Worm (Caenorhabditis elegans) whole organism, L4 larva: Measurements from ENCODE around the gene srz-54.

ENCODE experiments used
- D1046.2 ChIP-seq: fragments of 200-800 bp; sonication (Bioruptor generic); IDR thresholded peaks from 2 replicates; pipeline ENCODE4 v1.3.6; 2022; ENCODE audit warnings: missing genetic modification characterization, missing compliant biosample characterization
- F26F4.8 ChIP-seq: fragments of 200-800 bp; sonication (Bioruptor generic); conservative IDR thresholded peaks from 2 replicates; pipeline ENCODE4 v1.3.6; 2022; ENCODE audit warnings: missing genetic modification characterization, missing compliant biosample characterization
- R02D3.7 ChIP-seq: fragments of 150-350 bp; sonication (generic microtip); optimal IDR thresholded peaks from 3 replicates; lab custom pipeline; 2014; ENCODE audit warnings: missing biosample characterization, missing genetic modification characterization
- Y48G9A.11 ChIP-seq: fragments of 200-800 bp; sonication (Bioruptor generic); IDR thresholded peaks from 2 replicates; pipeline ENCODE4 v1.3.6; 2022; ENCODE audit warnings: missing genetic modification reagents, missing genetic modification characterization, missing compliant biosample characterization
- ZK337.2 ChIP-seq: fragments of 200-800 bp; sonication (Bioruptor generic); IDR thresholded peaks from 2 replicates; pipeline ENCODE4 v1.3.6; 2022; ENCODE audit warnings: missing genetic modification reagents, missing genetic modification characterization, missing compliant biosample characterization
- ZK546.5 ChIP-seq, 2 experiments: sonication (generic microtip); optimal IDR thresholded peaks; 2 replicates each; lab custom pipeline; 2017; ENCODE audit warnings: missing biosample characterization in 2 of 2, missing genetic modification characterization in 2 of 2
- aly-2 ChIP-seq: sonication (generic microtip); optimal IDR thresholded peaks from 2 replicates; lab custom pipeline; 2018; ENCODE audit warnings: missing biosample characterization, missing genetic modification characterization
- ama-1 ChIP-seq: fragments of 150-350 bp; optimal IDR thresholded peaks from 2 replicates; lab custom pipeline; 2014; ENCODE audit warnings: inconsistent platforms, mixed read lengths
- arid-1 ChIP-seq: fragments of 200-800 bp; sonication (Bioruptor generic); conservative IDR thresholded peaks from 2 replicates; pipeline ENCODE4 v1.3.6; 2022; ENCODE audit warnings: missing genetic modification reagents, missing genetic modification characterization, missing compliant biosample characterization
- attf-4 ChIP-seq: sonication (generic microtip); optimal IDR thresholded peaks from 3 replicates; lab custom pipeline; 2017; ENCODE audit warnings: missing biosample characterization, missing genetic modification characterization
- ceh-82 ChIP-seq: sonication (generic microtip); optimal IDR thresholded peaks from 2 replicates; lab custom pipeline; 2017; ENCODE audit warnings: missing biosample characterization, missing genetic modification characterization
- ctbp-1 ChIP-seq: fragments of 200-800 bp; sonication (Bioruptor generic); IDR thresholded peaks from 2 replicates; pipeline ENCODE4 v1.3.6; 2022; ENCODE audit warnings: missing genetic modification reagents, missing genetic modification characterization, missing compliant biosample characterization
- daf-19 ChIP-seq: fragments of 200-800 bp; sonication (Bioruptor generic); conservative IDR thresholded peaks from 2 replicates; pipeline ENCODE4 v1.3.6; 2022; ENCODE audit warnings: missing genetic modification characterization, missing compliant biosample characterization
- dmd-8 ChIP-seq: fragments of 200-800 bp; sonication (Bioruptor generic); IDR thresholded peaks from 2 replicates; pipeline ENCODE4 v1.3.6; 2022; ENCODE audit warnings: missing genetic modification characterization, missing compliant biosample characterization
- dmd-9 ChIP-seq: fragments of 200-800 bp; sonication (Bioruptor generic); IDR thresholded peaks from 2 replicates; pipeline ENCODE4 v1.3.6; 2022; ENCODE audit warnings: missing genetic modification reagents, missing genetic modification characterization, missing compliant biosample characterization
- egl-43 ChIP-seq: fragments of 200-800 bp; sonication (Bioruptor generic); IDR thresholded peaks from 2 replicates; pipeline ENCODE4 v1.3.6; 2022; ENCODE audit warnings: missing genetic modification reagents, missing genetic modification characterization, missing compliant biosample characterization
- fkh-10 ChIP-seq: fragments of 150-350 bp; optimal IDR thresholded peaks from 2 replicates; lab custom pipeline; 2014; ENCODE audit warnings: missing biosample characterization, missing genetic modification reagents, missing genetic modification characterization
- fos-1 ChIP-seq: fragments of 150-350 bp; optimal IDR thresholded peaks from 2 replicates; lab custom pipeline; 2014; ENCODE audit warnings: missing biosample characterization, missing genetic modification characterization
- gei-8 ChIP-seq: fragments of 200-800 bp; sonication (Bioruptor generic); optimal IDR thresholded peaks from 2 replicates; lab custom pipeline; 2018; ENCODE audit warnings: mild to moderate bottlenecking, missing genetic modification characterization, missing compliant biosample characterization
- hif-1 ChIP-seq, 2 experiments: sonication (generic microtip); optimal IDR thresholded peaks; 2 replicates each; lab custom pipeline; 2016 to 2017; ENCODE audit warnings: missing compliant biosample characterization in 2 of 2, missing genetic modification characterization in 2 of 2, missing genetic modification reagents in 2 of 2, missing genotype in 2 of 2, mild to moderate bottlenecking in 1 of 2
- hlh-11 ChIP-seq: fragments of 200-800 bp; sonication (Bioruptor generic); optimal IDR thresholded peaks from 2 replicates; lab custom pipeline; 2018; ENCODE audit warnings: mild to moderate bottlenecking, missing genetic modification characterization, missing compliant biosample characterization
- lin-13 ChIP-seq: fragments of 150-350 bp; optimal IDR thresholded peaks from 2 replicates; lab custom pipeline; 2014; ENCODE audit warnings: missing biosample characterization, missing genetic modification reagents, missing genetic modification characterization
- mdl-1 ChIP-seq, 2 experiments: fragments of 150-350 bp in 1 of 2; sonication (generic microtip) in 1 of 2; optimal IDR thresholded peaks; 2 replicates each; lab custom pipeline; 2014 to 2017; ENCODE audit warnings: missing biosample characterization in 2 of 2, missing genetic modification characterization in 2 of 2
- mep-1 ChIP-seq: fragments of 150-350 bp; sonication (generic microtip); optimal IDR thresholded peaks from 3 replicates; lab custom pipeline; 2014; ENCODE audit warnings: missing biosample characterization, missing genetic modification characterization
- mes-2 ChIP-seq: sonication (generic microtip); optimal IDR thresholded peaks from 2 replicates; lab custom pipeline; 2016; ENCODE audit warnings: missing genotype, mild to moderate bottlenecking, missing genetic modification characterization, missing compliant biosample characterization; ENCODE audit not compliant: poor library complexity, severe bottlenecking
- mxl-2 ChIP-seq: fragments of 200-800 bp; sonication (Bioruptor generic); conservative IDR thresholded peaks from 2 replicates; pipeline ENCODE4 v1.3.6; 2022; ENCODE audit warnings: missing genetic modification reagents, missing genetic modification characterization, missing compliant biosample characterization
- nhr-10 ChIP-seq: fragments of 150-350 bp; optimal IDR thresholded peaks from 2 replicates; lab custom pipeline; 2014; ENCODE audit warnings: missing biosample characterization, missing genetic modification characterization
- nhr-11 ChIP-seq: fragments of 150-350 bp; optimal IDR thresholded peaks from 2 replicates; lab custom pipeline; 2014; ENCODE audit warnings: missing biosample characterization, missing genetic modification characterization
- nhr-41 ChIP-seq: fragments of 200-800 bp; sonication (Bioruptor generic); IDR thresholded peaks from 2 replicates; pipeline ENCODE4 v1.3.6; 2022; ENCODE audit warnings: missing genetic modification reagents, missing genetic modification characterization, missing compliant biosample characterization
- nhr-48 ChIP-seq: sonication (generic microtip); optimal IDR thresholded peaks from 2 replicates; lab custom pipeline; 2016; ENCODE audit warnings: mild to moderate bottlenecking, missing genetic modification characterization, missing compliant biosample characterization
- nhr-6 ChIP-seq: fragments of 150-350 bp; optimal IDR thresholded peaks from 2 replicates; lab custom pipeline; 2014; ENCODE audit warnings: missing biosample characterization, missing genetic modification characterization
- nhr-77 ChIP-seq: fragments of 150-350 bp; optimal IDR thresholded peaks from 2 replicates; lab custom pipeline; 2014; ENCODE audit warnings: missing biosample characterization, missing genetic modification characterization
- pha-4 ChIP-seq, 2 experiments: fragments of 150-350 bp in 1 of 2; fragments of 200-800 bp in 1 of 2; sonication (Bioruptor generic) in 1 of 2; IDR thresholded peaks in 1 of 2; optimal IDR thresholded peaks in 1 of 2; 2 replicates each; pipeline versions ENCODE4 v1.3.6 to Lab custom; 2014 to 2022; ENCODE audit warnings: missing genetic modification characterization in 2 of 2, missing genetic modification reagents in 2 of 2, missing biosample characterization in 1 of 2, missing compliant biosample characterization in 1 of 2
- rbr-2 ChIP-seq: sonication (generic microtip); optimal IDR thresholded peaks from 2 replicates; lab custom pipeline; 2016; ENCODE audit warnings: missing genotype, missing genetic modification characterization, missing compliant biosample characterization
- saeg-2 ChIP-seq: fragments of 200-800 bp; sonication (Bioruptor generic); IDR thresholded peaks from 2 replicates; pipeline ENCODE4 v1.3.6; 2022; ENCODE audit warnings: missing genetic modification reagents, missing genetic modification characterization, missing compliant biosample characterization
- skn-1 ChIP-seq: fragments of 150-350 bp; optimal IDR thresholded peaks from 2 replicates; lab custom pipeline; 2014; ENCODE audit warnings: missing biosample characterization, missing genetic modification characterization
- snpc-4 ChIP-seq: fragments of 150-350 bp; optimal IDR thresholded peaks from 2 replicates; lab custom pipeline; 2014; ENCODE audit warnings: missing biosample characterization, missing genetic modification characterization
- unc-39 ChIP-seq: sonication (generic microtip); optimal IDR thresholded peaks from 2 replicates; lab custom pipeline; 2017; ENCODE audit warnings: missing biosample characterization, missing genetic modification characterization
- zag-1 ChIP-seq: fragments of 150-350 bp; optimal IDR thresholded peaks from 2 replicates; lab custom pipeline; 2014; ENCODE audit warnings: missing biosample characterization, missing genetic modification characterization
- zfp-2 ChIP-seq: sonication (generic microtip); optimal IDR thresholded peaks from 2 replicates; lab custom pipeline; 2016; ENCODE audit warnings: mild to moderate bottlenecking, missing genetic modification characterization, missing compliant biosample characterization
- zfp-3 ChIP-seq: fragments of 200-800 bp; sonication (Bioruptor generic); conservative IDR thresholded peaks from 2 replicates; pipeline ENCODE4 v1.3.6; 2022; ENCODE audit warnings: missing genetic modification reagents, missing genetic modification characterization, missing compliant biosample characterization
- ztf-11 ChIP-seq: fragments of 150-350 bp; optimal IDR thresholded peaks from 2 replicates; lab custom pipeline; 2014; ENCODE audit warnings: missing biosample characterization, missing genetic modification characterization

Gene srz-54

DNA sequence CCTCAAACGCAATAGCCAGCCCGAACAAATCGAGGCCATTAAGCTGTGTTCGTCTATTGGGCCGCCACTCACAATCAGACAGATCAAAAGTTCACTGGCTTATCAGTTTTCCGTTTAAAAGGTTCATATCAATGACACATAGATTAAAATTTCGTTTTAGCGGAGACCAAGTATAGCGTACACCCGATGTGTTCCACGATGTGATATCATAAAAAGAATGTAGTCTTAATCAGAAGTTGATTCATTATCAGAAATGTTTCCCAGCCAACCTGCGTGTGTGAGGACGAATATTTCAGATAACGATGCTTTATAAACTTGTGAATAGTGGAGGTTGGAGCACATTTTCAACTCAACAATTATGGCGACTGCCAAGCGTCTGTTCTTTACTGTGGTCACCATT, 33.6 kb downstream of the srz-54 start, which contains the start of gene clc-13 (continued):
- peak; percentile 22 for TF ChIP-seq hlh-11 (tag; lab: Kevin White, UChicago)

DNA sequence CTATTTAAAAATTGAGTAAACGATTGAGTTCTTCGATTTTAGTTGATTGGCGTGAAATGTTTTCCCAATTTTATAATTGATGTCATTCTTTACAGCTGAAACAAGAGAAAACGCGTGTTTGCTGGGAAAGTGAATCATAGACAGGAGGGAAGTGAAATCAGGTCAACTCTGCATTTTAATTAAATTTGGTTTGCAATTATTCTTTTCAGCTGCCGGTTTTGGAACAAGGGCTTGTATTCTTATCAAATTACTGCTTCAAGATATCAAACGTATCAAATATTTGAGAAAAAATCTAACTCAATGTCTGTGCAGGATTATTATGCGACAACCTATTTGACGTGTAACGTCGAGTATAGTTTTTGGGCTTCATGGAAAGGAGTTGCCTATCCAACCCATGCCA, 36.3 kb downstream of the srz-54 start, which contains the start of gene srh-97:
srh-97 (plus strand) TSS at position 301 of the 400 bp plus-strand sequence.
- TF ChIP-seq rbr-2 (tag; lab: Kevin White, UChicago) (no peak), R02D3.7 (tag; lab: Kevin White, UChicago) (no peak), nhr-41 (no peak), mdl-1 (tag; optimal IDR thresholded peaks at IDR 0.05; lab: Kevin White, UChicago) (no peak), aly-2 (tag; lab: Kevin White, UChicago) (no peak), arid-1 (GFP tag; lab: Robert Waterston, UW) (no peak), ztf-11 (no peak), fos-1 (tag; lab: Kevin White, UChicago) (no peak), saeg-2 (GFP tag; lab: Robert Waterston, UW) (no peak), nhr-48 (tag; lab: Kevin White, UChicago) (no peak), ceh-82 (tag; lab: Kevin White, UChicago) (no peak), mes-2 (tag; lab: Kevin White, UChicago) (no peak), mep-1 (no peak), skn-1 (tag; lab: Kevin White, UChicago) (no peak), ctbp-1 (GFP tag; lab: Robert Waterston, UW) (no peak), unc-39 (tag; lab: Kevin White, UChicago) (no peak)

DNA sequence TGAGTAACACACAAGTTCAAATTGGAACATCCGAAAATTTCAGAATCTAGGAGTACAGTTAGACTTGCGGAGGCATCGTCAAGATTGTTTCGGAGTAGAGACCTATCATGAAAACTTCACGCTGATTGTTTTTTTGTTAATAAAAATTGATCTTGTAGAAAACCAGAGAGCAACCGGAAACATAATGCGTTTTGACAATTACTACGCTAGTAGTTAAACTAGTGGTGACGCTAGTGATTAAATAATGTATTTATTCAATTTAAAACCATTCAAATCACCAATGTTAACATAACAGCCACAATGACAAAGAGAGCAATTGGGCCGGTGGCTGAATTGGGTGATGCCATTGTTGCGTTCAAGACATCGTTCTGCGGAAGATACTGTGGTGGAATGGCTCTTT, 39.2 kb downstream of the srz-54 start, which contains the start of gene F49H6.17:
F49H6.17 (plus strand) TSS at position 301 of the 400 bp plus-strand sequence.
- TF ChIP-seq gei-8 (GFP tag; lab: Kevin White, UChicago) (no peak), mxl-2 (GFP tag; lab: Robert Waterston, UW) (no peak), arid-1 (GFP tag; lab: Robert Waterston, UW) (no peak), dmd-8 (GFP tag; lab: Robert Waterston, UW) (no peak), ZK546.5 (tag; optimal IDR thresholded peaks at IDR 0.05; lab: Kevin White, UChicago) (no peak), nhr-11 (no peak), fkh-10 (no peak), pha-4 (GFP tag; IDR thresholded peaks at IDR 0.05; lab: Robert Waterston, UW) (no peak), pha-4 (tag; optimal IDR thresholded peaks at IDR 0.05; lab: Kevin White, UChicago) (no peak), zfp-2 (tag; lab: Kevin White, UChicago) (no peak), snpc-4 (tag; lab: Kevin White, UChicago) (no peak), nhr-6 (tag; lab: Kevin White, UChicago) (no peak), zfp-3 (GFP tag; lab: Robert Waterston, UW) (no peak), F26F4.8 (GFP tag; lab: Robert Waterston, UW) (no peak), D1046.2 (GFP tag; lab: Robert Waterston, UW) (no peak)
- TF ChIP-seq, all 104 proteins: peak for 0

DNA sequence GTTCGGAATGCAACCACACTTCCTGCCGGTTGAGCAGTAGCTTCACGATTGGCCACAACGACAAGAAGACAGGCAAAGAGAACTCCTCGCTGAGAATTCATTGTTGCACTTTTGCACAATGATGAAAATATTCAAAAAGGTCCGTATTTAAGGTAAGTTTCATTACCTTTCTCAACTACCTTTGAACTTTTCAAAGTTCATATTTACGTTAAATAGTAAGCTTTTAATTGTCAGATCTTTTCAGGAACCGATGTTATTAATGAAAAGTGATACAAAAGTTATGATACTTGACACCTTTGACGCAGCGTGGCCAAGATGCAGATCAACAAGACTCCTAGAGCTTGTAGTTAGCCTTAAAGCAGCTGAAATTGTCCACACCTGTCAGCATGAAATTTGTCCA, 40.9 kb downstream of the srz-54 start, which contains the start of gene F49H6.12:
F49H6.12 (minus strand) TSS at position 101 of the 400 bp plus-strand sequence.
- TF ChIP-seq rbr-2 (tag; lab: Kevin White, UChicago) = no peak
- no peak for TF ChIP-seq daf-19 (GFP tag; lab: Robert Waterston, UW)
- TF ChIP-seq nhr-77 (tag; lab: Kevin White, UChicago) = no peak
- TF ChIP-seq nhr-10 (tag; lab: Kevin White, UChicago) = no peak
- TF ChIP-seq Y48G9A.11 (GFP tag; lab: Robert Waterston, UW) = no peak
- no peak for TF ChIP-seq zag-1 (tag; lab: Kevin White, UChicago)
- TF ChIP-seq ZK337.2 (GFP tag; lab: Robert Waterston, UW) = no peak
- TF ChIP-seq egl-43 (GFP tag; lab: Robert Waterston, UW) = no peak
- no peak for TF ChIP-seq nhr-48 (tag; lab: Kevin White, UChicago)
- no peak for TF ChIP-seq ama-1
- no peak for TF ChIP-seq attf-4 (tag; lab: Kevin White, UChicago)
- TF ChIP-seq hif-1 (tag; optimal IDR thresholded peaks at IDR 0.05; lab: Kevin White, UChicago) = no peak
- TF ChIP-seq hlh-11 (tag; lab: Kevin White, UChicago) = no peak
- TF ChIP-seq pha-4 (GFP tag; IDR thresholded peaks at IDR 0.05; lab: Robert Waterston, UW) = no peak
- TF ChIP-seq pha-4 (tag; optimal IDR thresholded peaks at IDR 0.05; lab: Kevin White, UChicago) = no peak
- TF ChIP-seq lin-13 (GFP tag; lab: Kevin White, UChicago) = no peak
- no peak for TF ChIP-seq dmd-9
- TF ChIP-seq mes-2 (tag; lab: Kevin White, UChicago) = no peak
